Worm (Caenorhabditis elegans) whole organism, young adult: ENCODE results near the gene T08A9.13.

Experiments
- Y79H2A.3 ChIP-seq: fragments of 200-800 bp; sonication (Bioruptor generic); conservative IDR thresholded peaks from 2 replicates; pipeline ENCODE4 v1.3.6; 2022; ENCODE audit warnings: missing genetic modification reagents, missing genetic modification characterization, missing compliant biosample characterization
- attf-6 ChIP-seq: fragments of 200-800 bp; sonication (Bioruptor generic); IDR thresholded peaks from 2 replicates; pipeline ENCODE4 v1.3.6; 2022; ENCODE audit warnings: missing genetic modification reagents, missing genetic modification characterization, missing compliant biosample characterization
- nhr-27 ChIP-seq: fragments of 200-800 bp; sonication (Bioruptor generic); optimal IDR thresholded peaks from 2 replicates; lab custom pipeline; 2018; ENCODE audit warnings: mild to moderate bottlenecking, missing genetic modification characterization, moderate library complexity, missing compliant biosample characterization
- ztf-22 ChIP-seq: fragments of 200-800 bp; sonication (Bioruptor generic); optimal IDR thresholded peaks from 2 replicates; lab custom pipeline; 2018; ENCODE audit warnings: mild to moderate bottlenecking, missing genetic modification characterization, moderate library complexity, missing compliant biosample characterization

DNA sequence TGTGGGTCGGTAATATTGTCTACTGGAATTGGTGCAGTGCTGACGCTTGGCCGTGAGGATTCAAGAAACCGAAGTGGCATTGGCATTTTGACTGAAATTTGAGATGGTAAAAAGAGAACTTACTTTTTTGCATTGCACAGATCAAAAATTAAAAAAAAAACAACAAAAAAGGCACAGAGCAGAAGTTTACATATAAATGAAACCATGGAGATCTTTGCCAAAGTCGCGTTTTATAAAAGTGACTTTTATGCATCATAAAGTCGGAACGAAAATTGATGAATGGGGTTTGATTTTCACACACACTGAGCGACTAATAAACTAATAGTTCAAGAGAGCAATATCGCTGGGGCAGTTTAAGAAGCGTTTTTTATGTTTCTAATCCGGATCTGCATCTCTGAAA lies at the start of gene T08A9.13:
- TF ChIP-seq Y79H2A.3 (GFP tag; lab: Robert Waterston, UW) (no peak), attf-6 (GFP tag; lab: Robert Waterston, UW) (no peak), ztf-22 (GFP tag; lab: Kevin White, UChicago) (no peak), nhr-27 (no peak)
